4 worm cellular contexts compared by ENCODE assay signal in genomic region chrIV:10067541-10067940, ce11.
TF ChIP-seq lines count a peak whose summit lies in the region.

Gene cwn-2, plus strand, starts transcription at chrIV:10067816.

TF ChIP-seq in whole organism, L1 larva, 84 proteins besides CTCF, POLR2A, EP300 and RAD21:
- TF ChIP-seq nhr-12 (tag; optimal IDR thresholded peaks at IDR 0.05; lab: Kevin White, UChicago) (no peak), ceh-8 (GFP tag; optimal IDR thresholded peaks at IDR 0.05; lab: Kevin White, UChicago) (no peak), tlp-1 (tag; optimal IDR thresholded peaks at IDR 0.05; lab: Kevin White, UChicago) (no peak), elt-2 (tag; optimal IDR thresholded peaks at IDR 0.05; lab: Kevin White, UChicago) (no peak), mdl-1 (tag; optimal IDR thresholded peaks at IDR 0.05; lab: Kevin White, UChicago) (no peak), fkh-10 (GFP tag; optimal IDR thresholded peaks at IDR 0.05; lab: Kevin White, UChicago) (peak; percentile 86), efl-1 (optimal IDR thresholded peaks at IDR 0.05; lab: Kevin White, UChicago) (no peak), efl-1 (GFP tag; optimal IDR thresholded peaks at IDR 0.05 in 1 of 2; lab: Kevin White, UChicago) (peak in 1 of 2 experiments; percentile 91), F16B12.6 (tag; optimal IDR thresholded peaks at IDR 0.05; lab: Kevin White, UChicago) (no peak), unc-86 (tag; optimal IDR thresholded peaks at IDR 0.05; lab: Kevin White, UChicago) (no peak), snpc-4 (tag; optimal IDR thresholded peaks at IDR 0.05; lab: Kevin White, UChicago) (no peak)
TF ChIP-seq in whole organism, L1 larva: peak in this region for 2.

TF ChIP-seq in whole organism, L3 larva, 47 proteins besides CTCF, POLR2A, EP300 and RAD21:
- TF ChIP-seq fkh-10 (GFP tag; optimal IDR thresholded peaks at IDR 0.05; lab: Kevin White, UChicago) (peak; percentile 94), nfya-1 (tag; optimal IDR thresholded peaks at IDR 0.05; lab: Kevin White, UChicago; ENCODE audit: insufficient read depth) (no peak)

TF ChIP-seq in whole organism, L4 larva, 104 proteins besides CTCF, POLR2A, EP300 and RAD21:
- TF ChIP-seq ces-1 (GFP tag; optimal IDR thresholded peaks at IDR 0.05; lab: Kevin White, UChicago) (peak; percentile 3), duxl-1 (tag; optimal IDR thresholded peaks at IDR 0.05; lab: Kevin White, UChicago; ENCODE audit: poor library complexity) (no peak), unc-62 (GFP tag; optimal IDR thresholded peaks at IDR 0.05 in 1 of 2; lab: Kevin White, UChicago) (peak in 1 of 2 experiments; percentile 21), unc-62 (tag; optimal IDR thresholded peaks at IDR 0.05; lab: Kevin White, UChicago) (no peak), fkh-10 (GFP tag; optimal IDR thresholded peaks at IDR 0.05; lab: Kevin White, UChicago) (peak; percentile 81)

TF ChIP-seq in whole organism, late embryonic, 69 proteins besides CTCF, POLR2A, EP300 and RAD21:
- TF ChIP-seq T23F11.4 (GFP tag; optimal IDR thresholded peaks at IDR 0.05; lab: Kevin White, UChicago) (no peak), hlh-15 (tag; optimal IDR thresholded peaks at IDR 0.05; lab: Kevin White, UChicago) (no peak), unc-42 (tag; optimal IDR thresholded peaks at IDR 0.05; lab: Kevin White, UChicago) (peak; percentile 11), pqm-1 (tag; optimal IDR thresholded peaks at IDR 0.05; lab: Kevin White, UChicago) (no peak), gmeb-2 (tag; optimal IDR thresholded peaks at IDR 0.05; lab: Kevin White, UChicago) (no peak), eyg-1 (tag; optimal IDR thresholded peaks at IDR 0.05; lab: Kevin White, UChicago) (no peak)

Comparison
In these comparisons a context has a peak if more than half of its experiments do, and no peak if none do; other contexts are left out.
1. Of the 29 proteins assayed by ChIP-seq in both whole organism, L4 larva and whole organism, L1 larva: peak only in whole organism, L4 larva: ces-1; only in whole organism, L1 larva: none; in both: fkh-10; in neither: 26; mixed calls (peak in some experiments, not most) for 1.